Fruit fly (Drosophila melanogaster) whole organism, adult: ENCODE data around the gene Tnpo-SR.
A peak's percentile ranks its signal among the peaks of the same experiment; 100 is the strongest.

ENCODE experiments used
- CG11617 ChIP-seq: fragments of 200-800 bp; sonication (Bioruptor generic); optimal IDR thresholded peaks from 2 replicates; lab custom pipeline; 2017; ENCODE audit warnings: mild to moderate bottlenecking, missing biosample characterization, missing genetic modification reagents, missing genetic modification characterization
- CG12768 ChIP-seq: fragments of 200-800 bp; sonication (Bioruptor generic); optimal IDR thresholded peaks from 2 replicates; lab custom pipeline; 2017; ENCODE audit warnings: missing biosample characterization, missing genetic modification characterization, mild to moderate bottlenecking, moderate library complexity, missing genetic modification reagents
- CG14711 ChIP-seq: fragments of 200-800 bp; sonication (Bioruptor generic); optimal IDR thresholded peaks from 2 replicates; lab custom pipeline; 2018; ENCODE audit warnings: missing biosample characterization, mild to moderate bottlenecking, missing genetic modification characterization, moderate library complexity
- CG1620 ChIP-seq: fragments of 200-800 bp; sonication (Bioruptor generic); optimal IDR thresholded peaks from 2 replicates; lab custom pipeline; 2016; ENCODE audit warnings: missing biosample characterization, missing genetic modification characterization
- CG33017 ChIP-seq: fragments of 200-800 bp; sonication (Bioruptor generic); optimal IDR thresholded peaks from 2 replicates; lab custom pipeline; 2018; ENCODE audit warnings: missing biosample characterization, mild to moderate bottlenecking, missing genetic modification characterization, moderate library complexity
- CG5204 ChIP-seq: fragments of 200-800 bp; sonication (Bioruptor generic); optimal IDR thresholded peaks from 2 replicates; lab custom pipeline; 2016; ENCODE audit warnings: missing biosample characterization, missing genetic modification characterization
- CG7045 ChIP-seq: fragments of 200-800 bp; sonication (Bioruptor generic); optimal IDR thresholded peaks from 2 replicates; lab custom pipeline; 2017; ENCODE audit warnings: missing biosample characterization, mild to moderate bottlenecking, missing genetic modification characterization
- CG7101 ChIP-seq: fragments of 200-800 bp; sonication (Bioruptor generic); optimal IDR thresholded peaks from 2 replicates; lab custom pipeline; 2018; ENCODE audit warnings: missing biosample characterization, mild to moderate bottlenecking, missing genetic modification characterization, moderate library complexity
- Clk ChIP-seq: fragments of 200-800 bp; sonication (Bioruptor generic); optimal IDR thresholded peaks from 2 replicates; lab custom pipeline; 2017; ENCODE audit warnings: missing biosample characterization, missing genetic modification characterization
- Crg-1 ChIP-seq: fragments of 200-800 bp; sonication (Bioruptor generic); optimal IDR thresholded peaks from 2 replicates; lab custom pipeline; 2016; ENCODE audit warnings: missing biosample characterization, missing genetic modification characterization
- Hr96 ChIP-seq: fragments of 200-800 bp; sonication (Bioruptor generic); optimal IDR thresholded peaks from 2 replicates; lab custom pipeline; 2016; ENCODE audit warnings: missing biosample characterization, missing genetic modification characterization
- Mnt ChIP-seq: fragments of 200-800 bp; sonication (Bioruptor generic); optimal IDR thresholded peaks from 2 replicates; lab custom pipeline; 2016; ENCODE audit warnings: missing biosample characterization, mild to moderate bottlenecking, missing genetic modification characterization
- bab1 ChIP-seq: fragments of 200-800 bp; sonication (Bioruptor generic); optimal IDR thresholded peaks from 3 replicates; lab custom pipeline; 2019; ENCODE audit warnings: missing biosample characterization, mild to moderate bottlenecking, missing genetic modification characterization, moderate library complexity
- cic ChIP-seq: fragments of 200-800 bp; sonication (Bioruptor generic); optimal IDR thresholded peaks from 2 replicates; lab custom pipeline; 2017; ENCODE audit warnings: missing biosample characterization, mild to moderate bottlenecking, missing genetic modification characterization, moderate library complexity
- cnc ChIP-seq, 2 experiments: fragments of >200 bp; optimal IDR thresholded peaks; 2 replicates each; lab custom pipeline; 2017
- kay ChIP-seq: fragments of 200-800 bp; sonication (Bioruptor generic); peaks from one replicate; lab custom pipeline; 2016; ENCODE audit warnings: missing biosample characterization, missing genetic modification characterization, borderline replicate concordance
- ovo ChIP-seq: fragments of 200-800 bp; sonication (Bioruptor generic); optimal IDR thresholded peaks from 2 replicates; lab custom pipeline; 2016; ENCODE audit warnings: missing biosample characterization, missing genetic modification characterization
- pad ChIP-seq: fragments of 200-800 bp; sonication (Bioruptor generic); optimal IDR thresholded peaks from 3 replicates; lab custom pipeline; 2017; ENCODE audit warnings: missing biosample characterization, missing genetic modification characterization, mild to moderate bottlenecking, moderate library complexity, missing genetic modification reagents
- tj ChIP-seq: fragments of 200-800 bp; sonication (Bioruptor generic); optimal IDR thresholded peaks from 3 replicates; lab custom pipeline; 2017; ENCODE audit warnings: missing biosample characterization, mild to moderate bottlenecking, missing genetic modification characterization, moderate library complexity
- toe ChIP-seq: fragments of 200-800 bp; sonication (Bioruptor generic); optimal IDR thresholded peaks from 2 replicates; lab custom pipeline; 2016; ENCODE audit warnings: missing biosample characterization, missing genetic modification characterization

Tnpo-SR gene

dm6 chr2L:2751904-2752459, 7.7 kb upstream of the Tnpo-SR start, which contains the start of gene Bacc:
TSS of gene Bacc (plus strand) at chr2L:2752445.
- TF ChIP-seq Mnt (peak; percentile 30), CG7101 (tag; lab: Kevin White, UChicago) (peak; percentile 91), CG12768 (GFP tag; lab: Kevin White, UChicago) (peak; percentile 78), CG14711 (tag; lab: Kevin White, UChicago) (peak; percentile 76), Crg-1 (GFP tag; lab: Kevin White, UChicago) (peak; percentile 74), pad (GFP tag; lab: Kevin White, UChicago) (peak; percentile 77), ovo (peak; percentile 63), toe (peak; percentile 87), Clk (GFP tag; lab: Kevin White, UChicago) (peak; percentile 84), Hr96 (GFP tag; lab: Kevin White, UChicago) (peak; percentile 90), bab1 (GFP tag; lab: Kevin White, UChicago) (peak; percentile 89), CG11617 (GFP tag; lab: Kevin White, UChicago) (peak; percentile 96), CG1620 (GFP tag; lab: Kevin White, UChicago) (peak; percentile 76), cnc (optimal IDR thresholded peaks at IDR 0.05; lab: Kevin White, UChicago) (no peak), tj (peak; percentile 81), CG5204 (GFP tag; lab: Kevin White, UChicago) (peak; percentile 96), CG7045 (peak; percentile 93), kay (no peak), cic (GFP tag; lab: Kevin White, UChicago) (no peak), CG33017 (tag; lab: Kevin White, UChicago) (peak; percentile 87)

- TF ChIP-seq bab1 (GFP tag; lab: Kevin White, UChicago) = peak; percentile 73
- no peak for TF ChIP-seq cnc (optimal IDR thresholded peaks at IDR 0.05; lab: Kevin White, UChicago)
- TF ChIP-seq CG14711 (tag; lab: Kevin White, UChicago) = peak; percentile 71
- no peak for TF ChIP-seq Clk (GFP tag; lab: Kevin White, UChicago)
- peak; percentile 70 for TF ChIP-seq ovo
- peak; percentile 62 for TF ChIP-seq kay
- TF ChIP-seq Crg-1 (GFP tag; lab: Kevin White, UChicago) = peak; percentile 51
- TF ChIP-seq Mnt = peak; percentile 78
- peak; percentile 83 for TF ChIP-seq Hr96 (GFP tag; lab: Kevin White, UChicago)
- peak; percentile 49 for TF ChIP-seq CG1620 (GFP tag; lab: Kevin White, UChicago)
- peak; percentile 75 for TF ChIP-seq CG7045
- TF ChIP-seq toe = no peak
- peak; percentile 82 for TF ChIP-seq cic (GFP tag; lab: Kevin White, UChicago)
- TF ChIP-seq CG12768 (GFP tag; lab: Kevin White, UChicago) = peak; percentile 89
- peak; percentile 45 for TF ChIP-seq tj
- peak; percentile 85 for TF ChIP-seq CG5204 (GFP tag; lab: Kevin White, UChicago)
- peak; percentile 4 for TF ChIP-seq pad (GFP tag; lab: Kevin White, UChicago)
- TF ChIP-seq CG7101 (tag; lab: Kevin White, UChicago) = peak; percentile 82
- peak; percentile 79 for TF ChIP-seq CG11617 (GFP tag; lab: Kevin White, UChicago)
- peak; percentile 90 for TF ChIP-seq CG33017 (tag; lab: Kevin White, UChicago)
Observed at dm6 chr2L:2752460-2753411, 7.0 kb upstream of the Tnpo-SR start, which contains the start of gene Pgk. TSS of gene Pgk (minus strand) at chr2L:2753068.

dm6 chr2L:2753789-2754436, 5.8 kb upstream of the Tnpo-SR start:
- TF ChIP-seq cic (GFP tag; lab: Kevin White, UChicago) (peak; percentile 79), ovo (peak; percentile 21), CG5204 (GFP tag; lab: Kevin White, UChicago) (no peak), tj (peak; percentile 61)

DNA sequence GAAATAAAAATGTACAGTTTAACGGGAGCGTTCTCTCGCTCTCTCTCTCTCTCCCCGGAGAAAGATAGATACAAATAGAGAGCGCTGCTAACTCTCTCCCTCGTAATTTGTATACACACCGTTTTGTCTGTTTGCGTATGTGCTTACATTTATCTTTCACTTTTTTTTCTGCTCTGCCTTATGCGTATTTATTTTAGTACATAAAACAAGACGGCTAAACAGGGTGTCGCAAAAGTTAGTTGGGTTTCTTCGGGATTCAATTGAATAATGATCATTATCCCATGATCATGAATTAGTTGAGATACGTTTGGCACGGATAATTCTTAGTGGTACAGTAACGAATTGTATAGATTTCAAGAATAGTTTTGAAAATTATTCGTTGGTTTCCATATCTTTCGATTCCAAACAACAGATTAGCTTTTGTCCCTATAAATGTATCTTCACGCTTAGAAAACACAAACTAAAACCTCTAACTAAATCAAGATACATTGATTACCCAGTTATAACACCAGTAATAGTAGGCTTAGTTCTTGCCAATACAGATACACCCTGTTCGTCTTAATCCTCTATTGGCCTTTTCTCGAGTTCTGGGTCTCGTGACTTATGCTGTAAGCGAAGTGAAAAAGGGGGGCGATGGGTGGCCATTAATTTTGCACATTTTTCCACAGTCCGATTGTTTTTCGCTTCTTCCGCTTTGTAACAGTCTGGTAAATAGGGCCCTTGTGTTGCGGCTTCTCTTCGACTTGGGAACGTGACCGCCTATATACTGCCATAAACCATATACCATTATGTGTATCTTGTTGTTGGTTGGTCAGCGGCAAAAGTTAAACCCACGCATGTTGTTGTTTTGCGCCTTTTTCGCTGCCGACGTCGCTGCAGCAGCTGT, 5.0 kb upstream of the Tnpo-SR start:
- TF ChIP-seq CG12768 (GFP tag; lab: Kevin White, UChicago) (peak; percentile 89), CG11617 (GFP tag; lab: Kevin White, UChicago) (peak; percentile 88), CG5204 (GFP tag; lab: Kevin White, UChicago) (no peak), kay (peak; percentile 93), tj (peak; percentile 3), pad (GFP tag; lab: Kevin White, UChicago) (peak; percentile 66), cic (GFP tag; lab: Kevin White, UChicago) (no peak), CG33017 (tag; lab: Kevin White, UChicago) (peak; percentile 90), ovo (peak; percentile 34), CG7045 (peak; percentile 92), Clk (GFP tag; lab: Kevin White, UChicago) (peak; percentile 77), cnc (optimal IDR thresholded peaks at IDR 0.05; lab: Kevin White, UChicago) (no peak), Hr96 (GFP tag; lab: Kevin White, UChicago) (peak; percentile 79), CG14711 (tag; lab: Kevin White, UChicago) (peak; percentile 77), toe (peak; percentile 70), Mnt (peak; percentile 56), CG1620 (GFP tag; lab: Kevin White, UChicago) (no peak), bab1 (GFP tag; lab: Kevin White, UChicago) (peak; percentile 42), CG7101 (tag; lab: Kevin White, UChicago) (peak; percentile 82), Crg-1 (GFP tag; lab: Kevin White, UChicago) (peak; percentile 41)
